Fruit fly (Drosophila melanogaster): ENCODE results near the gene CG42709.

The CG42709 gene

dm6 chr3L:12794532-12794931 lies 4.5 kb downstream of the CG42709 start (continued):
- no peak for TF ChIP-seq bowl (GFP tag; IDR thresholded peaks at IDR 0.05)
- TF ChIP-seq amos (GFP tag; IDR thresholded peaks at IDR 0.05; ENCODE audit: partially characterized antibody) = peak; percentile 87; the same call in 1 of the 2 replicates
- TF ChIP-seq bbx (GFP tag; IDR thresholded peaks at IDR 0.05; ENCODE audit: partially characterized antibody) = peak; percentile 88
- peak; percentile 82 for TF ChIP-seq Med (GFP tag)
- TF ChIP-seq Chrac-16 (GFP tag; optimal IDR thresholded peaks at IDR 0.05) = no peak
- peak; percentile 57; the same call in 1 of the 2 replicates for TF ChIP-seq CG2129 (GFP tag; IDR thresholded peaks at IDR 0.05; ENCODE audit: partially characterized antibody)
- peak; percentile 69; the same call in 1 of the 2 replicates for TF ChIP-seq CG42726 (GFP tag; IDR thresholded peaks at IDR 0.05; ENCODE audit: partially characterized antibody)
- no peak for TF ChIP-seq CG32772 (GFP tag; IDR thresholded peaks at IDR 0.05)
- no peak for TF ChIP-seq CG9609 (GFP tag; optimal IDR thresholded peaks at IDR 0.05)
- no peak for TF ChIP-seq ERR (GFP tag; optimal IDR thresholded peaks at IDR 0.05)
- TF ChIP-seq CG7357 (GFP tag; IDR thresholded peaks at IDR 0.05) = no peak
- TF ChIP-seq Hr3 (GFP tag; optimal IDR thresholded peaks at IDR 0.05) = no peak
- TF ChIP-seq ci (GFP tag; IDR thresholded peaks at IDR 0.05) = 0 out of 3 replicates have a peak, but pooled peaks have one; percentile 23
- no peak for TF ChIP-seq CG30431 (GFP tag; optimal IDR thresholded peaks at IDR 0.05)
- TF ChIP-seq ttk (GFP tag; IDR thresholded peaks at IDR 0.05) = no peak
- TF ChIP-seq nmo (GFP tag; optimal IDR thresholded peaks at IDR 0.05) = peak; percentile 6
- no peak for TF ChIP-seq CG2202 (tag; optimal IDR thresholded peaks at IDR 0.05)
- no peak for TF ChIP-seq CG8290 (GFP tag; optimal IDR thresholded peaks at IDR 0.05)
- TF ChIP-seq CG8290 (tag; optimal IDR thresholded peaks at IDR 0.05) = peak in 1 of 2 experiments; percentile 64
- no peak for TF ChIP-seq CG11093 (GFP tag; IDR thresholded peaks at IDR 0.05)
- TF ChIP-seq Dll (GFP tag; IDR thresholded peaks at IDR 0.05; ENCODE audit: partially characterized antibody) = peak; percentile 91
- TF ChIP-seq Rfx (GFP tag; IDR thresholded peaks at IDR 0.05) = peak; percentile 41; the same call in 1 of the 2 replicates
- TF ChIP-seq CG17359 (tag; optimal IDR thresholded peaks at IDR 0.05) = peak; percentile 6
- TF ChIP-seq CG10959 (GFP tag; IDR thresholded peaks at IDR 0.05) = no peak
- peak; percentile 73 for TF ChIP-seq CG15514 (GFP tag; optimal IDR thresholded peaks at IDR 0.05)
- no peak for TF ChIP-seq Oaz (GFP tag; IDR thresholded peaks at IDR 0.05)
- TF ChIP-seq CG13287 (GFP tag; IDR thresholded peaks at IDR 0.05; ENCODE audit: partially characterized antibody) = peak; percentile 94
- peak; percentile 77 for TF ChIP-seq knrl (GFP tag; IDR thresholded peaks at IDR 0.05; ENCODE audit: partially characterized antibody)
- no peak for TF ChIP-seq al (GFP tag; IDR thresholded peaks at IDR 0.05)
- no peak for TF ChIP-seq CG10147 (GFP tag; optimal IDR thresholded peaks at IDR 0.05)
- peak; percentile 39 for TF ChIP-seq Lhr (GFP tag; optimal IDR thresholded peaks at IDR 0.05)
- TF ChIP-seq Doc3 (GFP tag; IDR thresholded peaks at IDR 0.05; ENCODE audit: partially characterized antibody) = peak; percentile 81
- TF ChIP-seq slp2 (GFP tag; optimal IDR thresholded peaks at IDR 0.05) = no peak
- TF ChIP-seq NC2β (GFP tag; optimal IDR thresholded peaks at IDR 0.05) = no peak
- TF ChIP-seq CG17802 (tag; optimal IDR thresholded peaks at IDR 0.05) = no peak
- peak; percentile 89 for TF ChIP-seq unc-4 (GFP tag; IDR thresholded peaks at IDR 0.05; ENCODE audit: partially characterized antibody)
- TF ChIP-seq sd (tag; optimal IDR thresholded peaks at IDR 0.05) = peak; percentile 44
- TF ChIP-seq vnd (GFP tag; IDR thresholded peaks at IDR 0.05; ENCODE audit: partially characterized antibody) = peak; percentile 72; the same call in 2 of the 3 replicates
- peak; percentile 82 for TF ChIP-seq Scr (GFP tag; IDR thresholded peaks at IDR 0.05; ENCODE audit: partially characterized antibody)
- no peak for TF ChIP-seq CG1832 (GFP tag; optimal IDR thresholded peaks at IDR 0.05)
- TF ChIP-seq tgo (GFP tag; IDR thresholded peaks at IDR 0.05) = no peak
- no peak for TF ChIP-seq gt (GFP tag; IDR thresholded peaks at IDR 0.05)
- peak; percentile 3 for TF ChIP-seq MESR4 (GFP tag; optimal IDR thresholded peaks at IDR 0.05)
- no peak for TF ChIP-seq Vsx1 (GFP tag; optimal IDR thresholded peaks at IDR 0.05)
- peak; percentile 88 for TF ChIP-seq Nf-YC (tag; optimal IDR thresholded peaks at IDR 0.05)
- TF ChIP-seq CG10366 (GFP tag; IDR thresholded peaks at IDR 0.05) = no peak
- no peak for TF ChIP-seq Hmx (GFP tag; optimal IDR thresholded peaks at IDR 0.05)
- no peak for TF ChIP-seq CG43689 (GFP tag; IDR thresholded peaks at IDR 0.05)
- peak; percentile 2 for TF ChIP-seq CG14710 (tag; optimal IDR thresholded peaks at IDR 0.05)
- no peak for TF ChIP-seq pum (GFP tag; optimal IDR thresholded peaks at IDR 0.05)
